Fruit fly (Drosophila melanogaster): ENCODE results near the gene CG14397.

dm6 chr2L:21090958-21091357, at the start of gene CG14397:
- TF ChIP-seq fru (GFP tag; optimal IDR thresholded peaks at IDR 0.05) = no peak
- no peak for TF ChIP-seq ey (GFP tag; optimal IDR thresholded peaks at IDR 0.05)
- no peak for TF ChIP-seq CG32264 (GFP tag; optimal IDR thresholded peaks at IDR 0.05)
- TF ChIP-seq pan (optimal IDR thresholded peaks at IDR 0.05) = no peak
- TF ChIP-seq Vsx2 (GFP tag; optimal IDR thresholded peaks at IDR 0.05; ENCODE audit: partially characterized antibody) = no peak
- TF ChIP-seq Hr83 (GFP tag; optimal IDR thresholded peaks at IDR 0.05; ENCODE audit: poor library complexity, severe bottlenecking) = no peak
- TF ChIP-seq br (GFP tag; optimal IDR thresholded peaks at IDR 0.05) = no peak
- TF ChIP-seq OdsH (GFP tag; optimal IDR thresholded peaks at IDR 0.05) = no peak
